In genomic region chr3L:13267254-13267653, dm6 we compare ENCODE assay signal across 2 fruit fly cellular contexts.
TF ChIP-seq lines count a peak whose summit lies in the region.

No protein-coding gene starts in this region.

TF ChIP-seq in whole organism, prepupa, 60 proteins besides CTCF, POLR2A, EP300 and RAD21 (continued from another document):
- TF ChIP-seq CG9139 (GFP tag; optimal IDR thresholded peaks at IDR 0.05; lab: Kevin White, UChicago) (peak; percentile 68), Lpt (GFP tag; optimal IDR thresholded peaks at IDR 0.05; lab: Kevin White, UChicago) (peak; percentile 20), CG15336 (GFP tag; IDR thresholded peaks at IDR 0.05; lab: Robert Waterston, UW) (peak; percentile 49; the same call in 1 of the 2 replicates), Sox102F (GFP tag; optimal IDR thresholded peaks at IDR 0.05; lab: Kevin White, UChicago) (peak; percentile 66), topi (GFP tag; optimal IDR thresholded peaks at IDR 0.05; lab: Kevin White, UChicago) (peak; percentile 55), Blimp-1 (GFP tag; optimal IDR thresholded peaks at IDR 0.05; lab: Kevin White, UChicago) (no peak), CG10669 (GFP tag; optimal IDR thresholded peaks at IDR 0.05; lab: Kevin White, UChicago) (peak; percentile 73), spab (GFP tag; optimal IDR thresholded peaks at IDR 0.05; lab: Kevin White, UChicago) (peak; percentile 62), CG3919 (GFP tag; optimal IDR thresholded peaks at IDR 0.05; lab: Kevin White, UChicago) (peak; percentile 79), svp (GFP tag; lab: Kevin White, UChicago) (peak; percentile 76), Smox (GFP tag; optimal IDR thresholded peaks at IDR 0.05; lab: Kevin White, UChicago) (peak; percentile 44), fd59A (GFP tag; optimal IDR thresholded peaks at IDR 0.05; lab: Kevin White, UChicago) (peak; percentile 76), Eip75B (GFP tag; optimal IDR thresholded peaks at IDR 0.05; lab: Kevin White, UChicago) (peak; percentile 67), Met (GFP tag; optimal IDR thresholded peaks at IDR 0.05; lab: Kevin White, UChicago) (peak; percentile 1), fkh (GFP tag; optimal IDR thresholded peaks at IDR 0.05; lab: Kevin White, UChicago) (no peak), acj6 (GFP tag; optimal IDR thresholded peaks at IDR 0.05; lab: Kevin White, UChicago) (peak; percentile 83), Hr38 (GFP tag; optimal IDR thresholded peaks at IDR 0.05; lab: Kevin White, UChicago) (no peak), CG6792 (GFP tag; optimal IDR thresholded peaks at IDR 0.05; lab: Kevin White, UChicago) (peak; percentile 69), CG1621 (tag; optimal IDR thresholded peaks at IDR 0.05; lab: Kevin White, UChicago) (peak; percentile 76), salr (GFP tag; optimal IDR thresholded peaks at IDR 0.05; lab: Kevin White, UChicago) (peak; percentile 60 to 73), pdm3 (GFP tag; optimal IDR thresholded peaks at IDR 0.05; lab: Kevin White, UChicago) (peak; percentile 74), CG11762 (GFP tag; optimal IDR thresholded peaks at IDR 0.05; lab: Kevin White, UChicago; ENCODE audit: insufficient read depth) (peak; percentile 49), CG6854 (GFP tag; optimal IDR thresholded peaks at IDR 0.05; lab: Kevin White, UChicago) (peak; percentile 9), CG11902 (GFP tag; optimal IDR thresholded peaks at IDR 0.05; lab: Kevin White, UChicago) (peak; percentile 33), Sox14 (GFP tag; optimal IDR thresholded peaks at IDR 0.05; lab: Kevin White, UChicago) (peak; percentile 73), lz (GFP tag; optimal IDR thresholded peaks at IDR 0.05; lab: Kevin White, UChicago) (peak; percentile 25), achi (GFP tag; optimal IDR thresholded peaks at IDR 0.05; lab: Kevin White, UChicago) (peak; percentile 79), eg (GFP tag; IDR thresholded peaks at IDR 0.05; lab: Robert Waterston, UW) (peak; percentile 49; the same call in 1 of the 3 replicates), CG11294 (GFP tag; IDR thresholded peaks at IDR 0.05; lab: Robert Waterston, UW) (no peak; the same call in 1 of the 2 replicates), OdsH (GFP tag; optimal IDR thresholded peaks at IDR 0.05; lab: Kevin White, UChicago) (peak; percentile 85), CG32006 (GFP tag; optimal IDR thresholded peaks at IDR 0.05; lab: Kevin White, UChicago) (peak; percentile 77), esn (GFP tag; optimal IDR thresholded peaks at IDR 0.05; lab: Kevin White, UChicago) (peak; percentile 61), CG31627 (GFP tag; optimal IDR thresholded peaks at IDR 0.05; lab: Kevin White, UChicago) (peak; percentile 46), dsx (GFP tag; optimal IDR thresholded peaks at IDR 0.05; lab: Kevin White, UChicago; ENCODE audit: poor library complexity, severe bottlenecking) (peak; percentile 76), fd85E (GFP tag; optimal IDR thresholded peaks at IDR 0.05; lab: Kevin White, UChicago) (no peak), CG8319 (GFP tag; optimal IDR thresholded peaks at IDR 0.05; lab: Kevin White, UChicago) (peak; percentile 19), net (GFP tag; optimal IDR thresholded peaks at IDR 0.05; lab: Kevin White, UChicago) (peak; percentile 74)

TF ChIP-seq in whole organism, wandering third instar larva, 38 proteins besides CTCF, POLR2A, EP300 and RAD21 (continued from another document):
- TF ChIP-seq brk (GFP tag; optimal IDR thresholded peaks at IDR 0.05; lab: Kevin White, UChicago) (no peak), tai (GFP tag; optimal IDR thresholded peaks at IDR 0.05; lab: Kevin White, UChicago) (no peak), psq (GFP tag; optimal IDR thresholded peaks at IDR 0.05; lab: Kevin White, UChicago) (peak; percentile 34), CrebA (GFP tag; optimal IDR thresholded peaks at IDR 0.05; lab: Kevin White, UChicago; ENCODE audit: borderline replicate concordance) (no peak)
